Worm (Caenorhabditis elegans) whole organism, L2 larva: ENCODE results near the gene scl-9.

Experiments used
- ama-1 ChIP-seq: fragments of 150-350 bp; optimal IDR thresholded peaks from 2 replicates; lab custom pipeline; 2018; ENCODE audit warnings: inconsistent platforms
- dmd-4 ChIP-seq: sonication (generic microtip); optimal IDR thresholded peaks from 2 replicates; lab custom pipeline; 2017; ENCODE audit warnings: missing biosample characterization, missing genetic modification characterization
- mdl-1 ChIP-seq, 2 experiments: fragments of 150-350 bp in 1 of 2; sonication (generic microtip) in 1 of 2; optimal IDR thresholded peaks; 2 replicates each; lab custom pipeline; 2017; ENCODE audit warnings: missing biosample characterization in 2 of 2, missing genetic modification characterization in 2 of 2

DNA sequence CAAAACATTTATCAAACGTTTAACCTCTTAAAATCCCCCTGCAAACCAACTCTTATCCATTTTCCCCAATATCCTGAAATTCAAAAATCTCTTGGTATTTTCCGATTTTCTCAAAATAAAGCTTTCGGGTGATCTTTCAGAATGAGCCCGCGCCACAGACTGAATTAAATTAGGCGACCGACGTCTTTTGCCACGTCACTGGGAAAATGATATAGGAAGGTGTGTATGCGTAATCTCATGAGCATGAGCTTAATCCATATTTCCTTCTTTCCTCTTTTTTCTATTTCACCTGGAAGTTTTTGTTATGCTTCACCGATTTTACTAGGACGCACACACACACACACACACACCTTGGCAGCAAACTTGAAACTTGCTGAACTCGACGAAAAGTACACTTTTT, 25.9 kb upstream of the scl-9 start:
- TF ChIP-seq dmd-4 (tag; lab: Kevin White, UChicago) (no peak), ama-1 (lab: Kevin White, UChicago) (no peak), mdl-1 (tag; optimal IDR thresholded peaks at IDR 0.05; lab: Kevin White, UChicago) (no peak)
